Fruit fly (Drosophila melanogaster) whole organism, adult: ENCODE data around the gene sdt.

Source experiments
- CG11617 ChIP-seq: fragments of 200-800 bp; sonication (Bioruptor generic); optimal IDR thresholded peaks from 2 replicates; lab custom pipeline; 2017; ENCODE audit warnings: mild to moderate bottlenecking, missing biosample characterization, missing genetic modification reagents, missing genetic modification characterization
- CG12768 ChIP-seq: fragments of 200-800 bp; sonication (Bioruptor generic); optimal IDR thresholded peaks from 2 replicates; lab custom pipeline; 2017; ENCODE audit warnings: missing biosample characterization, missing genetic modification characterization, mild to moderate bottlenecking, moderate library complexity, missing genetic modification reagents
- CG14711 ChIP-seq: fragments of 200-800 bp; sonication (Bioruptor generic); optimal IDR thresholded peaks from 2 replicates; lab custom pipeline; 2018; ENCODE audit warnings: missing biosample characterization, mild to moderate bottlenecking, missing genetic modification characterization, moderate library complexity
- CG1620 ChIP-seq: fragments of 200-800 bp; sonication (Bioruptor generic); optimal IDR thresholded peaks from 2 replicates; lab custom pipeline; 2016; ENCODE audit warnings: missing biosample characterization, missing genetic modification characterization
- CG33017 ChIP-seq: fragments of 200-800 bp; sonication (Bioruptor generic); optimal IDR thresholded peaks from 2 replicates; lab custom pipeline; 2018; ENCODE audit warnings: missing biosample characterization, mild to moderate bottlenecking, missing genetic modification characterization, moderate library complexity
- CG5204 ChIP-seq: fragments of 200-800 bp; sonication (Bioruptor generic); optimal IDR thresholded peaks from 2 replicates; lab custom pipeline; 2016; ENCODE audit warnings: missing biosample characterization, missing genetic modification characterization
- CG7045 ChIP-seq: fragments of 200-800 bp; sonication (Bioruptor generic); optimal IDR thresholded peaks from 2 replicates; lab custom pipeline; 2017; ENCODE audit warnings: missing biosample characterization, mild to moderate bottlenecking, missing genetic modification characterization
- CG7101 ChIP-seq: fragments of 200-800 bp; sonication (Bioruptor generic); optimal IDR thresholded peaks from 2 replicates; lab custom pipeline; 2018; ENCODE audit warnings: missing biosample characterization, mild to moderate bottlenecking, missing genetic modification characterization, moderate library complexity
- Clk ChIP-seq: fragments of 200-800 bp; sonication (Bioruptor generic); optimal IDR thresholded peaks from 2 replicates; lab custom pipeline; 2017; ENCODE audit warnings: missing biosample characterization, missing genetic modification characterization
- Crg-1 ChIP-seq: fragments of 200-800 bp; sonication (Bioruptor generic); optimal IDR thresholded peaks from 2 replicates; lab custom pipeline; 2016; ENCODE audit warnings: missing biosample characterization, missing genetic modification characterization
- Hr96 ChIP-seq: fragments of 200-800 bp; sonication (Bioruptor generic); optimal IDR thresholded peaks from 2 replicates; lab custom pipeline; 2016; ENCODE audit warnings: missing biosample characterization, missing genetic modification characterization
- Mnt ChIP-seq: fragments of 200-800 bp; sonication (Bioruptor generic); optimal IDR thresholded peaks from 2 replicates; lab custom pipeline; 2016; ENCODE audit warnings: missing biosample characterization, mild to moderate bottlenecking, missing genetic modification characterization
- bab1 ChIP-seq: fragments of 200-800 bp; sonication (Bioruptor generic); optimal IDR thresholded peaks from 3 replicates; lab custom pipeline; 2019; ENCODE audit warnings: missing biosample characterization, mild to moderate bottlenecking, missing genetic modification characterization, moderate library complexity
- cic ChIP-seq: fragments of 200-800 bp; sonication (Bioruptor generic); optimal IDR thresholded peaks from 2 replicates; lab custom pipeline; 2017; ENCODE audit warnings: missing biosample characterization, mild to moderate bottlenecking, missing genetic modification characterization, moderate library complexity
- cnc ChIP-seq, 2 experiments: fragments of >200 bp; optimal IDR thresholded peaks; 2 replicates each; lab custom pipeline; 2017
- kay ChIP-seq: fragments of 200-800 bp; sonication (Bioruptor generic); peaks from one replicate; lab custom pipeline; 2016; ENCODE audit warnings: missing biosample characterization, missing genetic modification characterization, borderline replicate concordance
- ovo ChIP-seq: fragments of 200-800 bp; sonication (Bioruptor generic); optimal IDR thresholded peaks from 2 replicates; lab custom pipeline; 2016; ENCODE audit warnings: missing biosample characterization, missing genetic modification characterization
- pad ChIP-seq: fragments of 200-800 bp; sonication (Bioruptor generic); optimal IDR thresholded peaks from 3 replicates; lab custom pipeline; 2017; ENCODE audit warnings: missing biosample characterization, missing genetic modification characterization, mild to moderate bottlenecking, moderate library complexity, missing genetic modification reagents
- tj ChIP-seq: fragments of 200-800 bp; sonication (Bioruptor generic); optimal IDR thresholded peaks from 3 replicates; lab custom pipeline; 2017; ENCODE audit warnings: missing biosample characterization, mild to moderate bottlenecking, missing genetic modification characterization, moderate library complexity
- toe ChIP-seq: fragments of 200-800 bp; sonication (Bioruptor generic); optimal IDR thresholded peaks from 2 replicates; lab custom pipeline; 2016; ENCODE audit warnings: missing biosample characterization, missing genetic modification characterization

The sdt gene

dm6 chrX:8158942-8159472 is 19.3 kb upstream of the sdt start:
- TF ChIP-seq CG7045 (GFP tag; lab: Kevin White, UChicago) (no peak), Hr96 (no peak), CG33017 (tag; lab: Kevin White, UChicago) (no peak), kay (no peak), ovo (GFP tag; lab: Kevin White, UChicago) (no peak), tj (GFP tag; lab: Kevin White, UChicago) (no peak), cic (GFP tag; lab: Kevin White, UChicago) (no peak), cnc (optimal IDR thresholded peaks at IDR 0.05; lab: Kevin White, UChicago) (no peak), bab1 (GFP tag; lab: Kevin White, UChicago) (no peak), CG7101 (tag; lab: Kevin White, UChicago) (no peak), CG12768 (GFP tag; lab: Kevin White, UChicago) (no peak), toe (GFP tag; lab: Kevin White, UChicago) (no peak), CG11617 (GFP tag; lab: Kevin White, UChicago) (no peak), Clk (GFP tag; lab: Kevin White, UChicago) (no peak), Mnt (GFP tag; lab: Kevin White, UChicago) (no peak), CG5204 (GFP tag; lab: Kevin White, UChicago) (no peak), pad (GFP tag; lab: Kevin White, UChicago) (no peak)

dm6 chrX:8159754-8160153 is 18.6 kb upstream of the sdt start, which contains the start of gene CG15337:
Gene CG15337 (plus strand): TSS chrX:8160054.
- TF ChIP-seq CG33017 (tag; lab: Kevin White, UChicago): no peak
- no peak for TF ChIP-seq kay
- TF ChIP-seq pad (GFP tag; lab: Kevin White, UChicago): no peak
- TF ChIP-seq CG1620 (GFP tag; lab: Kevin White, UChicago): no peak
- TF ChIP-seq cnc (optimal IDR thresholded peaks at IDR 0.05; lab: Kevin White, UChicago): no peak
- no peak for TF ChIP-seq cic (GFP tag; lab: Kevin White, UChicago)
- TF ChIP-seq Crg-1 (GFP tag; lab: Kevin White, UChicago): no peak
- no peak for TF ChIP-seq Clk (GFP tag; lab: Kevin White, UChicago)
- no peak for TF ChIP-seq tj (GFP tag; lab: Kevin White, UChicago)
- no peak for TF ChIP-seq CG14711 (tag; lab: Kevin White, UChicago)
- no peak for TF ChIP-seq CG12768 (GFP tag; lab: Kevin White, UChicago)
- TF ChIP-seq CG7045 (GFP tag; lab: Kevin White, UChicago): no peak
- no peak for TF ChIP-seq ovo (GFP tag; lab: Kevin White, UChicago)
- no peak for TF ChIP-seq CG5204 (GFP tag; lab: Kevin White, UChicago)
- TF ChIP-seq CG7101 (tag; lab: Kevin White, UChicago): no peak
- no peak for TF ChIP-seq Mnt (GFP tag; lab: Kevin White, UChicago)
- no peak for TF ChIP-seq bab1 (GFP tag; lab: Kevin White, UChicago)
- no peak for TF ChIP-seq Hr96

dm6 chrX:8162692-8163091 is 15.7 kb upstream of the sdt start, which contains the start of gene CG10761:
Gene CG10761 (minus strand): TSS chrX:8162792.
- TF ChIP-seq Crg-1 (GFP tag; lab: Kevin White, UChicago) (no peak), pad (GFP tag; lab: Kevin White, UChicago) (no peak)

DNA sequence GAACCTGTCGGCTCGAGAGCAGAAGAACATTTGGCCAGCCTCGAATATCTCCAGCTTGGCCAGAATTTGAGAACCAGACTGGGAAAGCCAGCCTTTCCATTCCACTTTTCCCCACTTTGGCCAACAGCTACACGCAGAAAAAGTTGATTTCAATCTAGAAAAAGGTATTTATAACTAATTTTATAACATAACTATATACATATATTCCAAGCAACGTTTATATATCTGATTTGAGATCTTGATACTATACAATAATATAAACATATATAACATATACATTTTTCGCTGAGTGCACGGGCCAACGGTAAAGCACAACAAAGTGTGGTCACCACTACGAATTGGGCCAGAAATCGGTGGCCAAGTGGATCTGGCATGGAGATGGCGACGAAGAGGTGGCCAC is 14.9 kb upstream of the sdt start:
- no peak for TF ChIP-seq CG33017 (tag; lab: Kevin White, UChicago)
- TF ChIP-seq CG12768 (GFP tag; lab: Kevin White, UChicago): no peak
- TF ChIP-seq Clk (GFP tag; lab: Kevin White, UChicago): no peak
- TF ChIP-seq CG11617 (GFP tag; lab: Kevin White, UChicago): no peak
- TF ChIP-seq CG1620 (GFP tag; lab: Kevin White, UChicago): no peak
- no peak for TF ChIP-seq tj (GFP tag; lab: Kevin White, UChicago)
- TF ChIP-seq ovo (GFP tag; lab: Kevin White, UChicago): no peak
- TF ChIP-seq bab1 (GFP tag; lab: Kevin White, UChicago): no peak
- TF ChIP-seq Crg-1 (GFP tag; lab: Kevin White, UChicago): no peak
- TF ChIP-seq Hr96: no peak
- TF ChIP-seq CG7045 (GFP tag; lab: Kevin White, UChicago): no peak
- no peak for TF ChIP-seq pad (GFP tag; lab: Kevin White, UChicago)
- no peak for TF ChIP-seq CG7101 (tag; lab: Kevin White, UChicago)
- no peak for TF ChIP-seq CG5204 (GFP tag; lab: Kevin White, UChicago)
- TF ChIP-seq cic (GFP tag; lab: Kevin White, UChicago): no peak
- TF ChIP-seq toe (GFP tag; lab: Kevin White, UChicago): no peak
- no peak for TF ChIP-seq cnc (optimal IDR thresholded peaks at IDR 0.05; lab: Kevin White, UChicago)
- no peak for TF ChIP-seq CG14711 (tag; lab: Kevin White, UChicago)
- TF ChIP-seq Mnt (GFP tag; lab: Kevin White, UChicago): no peak

DNA sequence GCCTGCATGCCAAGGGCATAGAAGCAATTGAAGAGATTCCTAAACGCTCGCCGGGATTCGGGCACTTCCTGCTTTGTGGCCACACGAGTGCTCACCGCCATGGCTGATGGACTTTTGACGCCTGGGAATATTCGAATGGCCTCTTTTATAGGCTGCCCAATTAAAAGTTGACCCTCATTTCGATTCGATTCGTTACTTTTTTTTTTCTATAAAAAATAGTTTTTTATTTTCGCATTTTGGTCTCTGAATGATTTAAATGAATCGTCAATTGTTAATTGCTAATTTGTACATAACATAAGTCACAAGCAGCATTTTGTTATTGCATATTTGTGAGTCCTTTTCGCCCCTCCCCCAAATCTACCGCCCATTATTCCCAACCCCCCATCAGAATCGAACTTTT is 12.7 kb upstream of the sdt start, which contains the start of gene Or7a:
TSS of gene Or7a (minus strand) at position 101 of the 400 bp plus-strand sequence.
- TF ChIP-seq CG11617 (GFP tag; lab: Kevin White, UChicago) (no peak), toe (GFP tag; lab: Kevin White, UChicago) (no peak), Crg-1 (GFP tag; lab: Kevin White, UChicago) (no peak), CG7045 (GFP tag; lab: Kevin White, UChicago) (no peak), CG7101 (tag; lab: Kevin White, UChicago) (no peak), CG12768 (GFP tag; lab: Kevin White, UChicago) (no peak), cnc (optimal IDR thresholded peaks at IDR 0.05; lab: Kevin White, UChicago) (no peak), cic (GFP tag; lab: Kevin White, UChicago) (no peak), CG5204 (GFP tag; lab: Kevin White, UChicago) (no peak), Clk (GFP tag; lab: Kevin White, UChicago) (no peak), Mnt (GFP tag; lab: Kevin White, UChicago) (no peak), tj (GFP tag; lab: Kevin White, UChicago) (no peak), CG1620 (GFP tag; lab: Kevin White, UChicago) (no peak), CG14711 (tag; lab: Kevin White, UChicago) (no peak), CG33017 (tag; lab: Kevin White, UChicago) (no peak), bab1 (GFP tag; lab: Kevin White, UChicago) (no peak)
